Fruit fly (Drosophila melanogaster) whole organism, embryonic: ENCODE data around the gene CG14207.

Source experiments
- Atf6 ChIP-seq: fragments of 200-800 bp; sonication (Bioruptor generic); IDR thresholded peaks from 2 replicates; pipeline ENCODE4 v1.3.6; 2022; ENCODE audit warnings: missing biosample characterization, missing genetic modification characterization
- Awh ChIP-seq: fragments of 200-800 bp; sonication (Bioruptor generic); IDR thresholded peaks from 2 replicates; pipeline ENCODE4, ENCODE4 v1.3.6; 2022; ENCODE audit warnings: missing biosample characterization, missing genetic modification characterization
- BtbVII ChIP-seq: fragments of 200-800 bp; sonication (Bioruptor generic); optimal IDR thresholded peaks from 3 replicates; lab custom pipeline; 2017; ENCODE audit warnings: missing biosample characterization, mild to moderate bottlenecking, missing genetic modification characterization
- CG10267 ChIP-seq: fragments of 200-800 bp; sonication (Bioruptor generic); optimal IDR thresholded peaks from 2 replicates; lab custom pipeline; 2018; ENCODE audit warnings: missing biosample characterization, mild to moderate bottlenecking, missing genetic modification characterization, moderate library complexity
- CG10654 ChIP-seq: fragments of 200-800 bp; sonication (Bioruptor generic); optimal IDR thresholded peaks from 2 replicates; lab custom pipeline; 2016; ENCODE audit warnings: missing biosample characterization, missing genetic modification characterization
- CG11723 ChIP-seq: fragments of 200-800 bp; sonication (Bioruptor generic); optimal IDR thresholded peaks from 2 replicates; lab custom pipeline; 2017; ENCODE audit warnings: missing biosample characterization, mild to moderate bottlenecking, missing genetic modification characterization
- CG12219 ChIP-seq: fragments of 200-800 bp; sonication (Bioruptor generic); optimal IDR thresholded peaks from 3 replicates; lab custom pipeline; 2018; ENCODE audit warnings: missing biosample characterization, mild to moderate bottlenecking, missing genetic modification characterization
- CG12769 ChIP-seq: fragments of 200-800 bp; sonication (Bioruptor generic); optimal IDR thresholded peaks from 2 replicates; lab custom pipeline; 2019; ENCODE audit warnings: missing biosample characterization, mild to moderate bottlenecking, missing genetic modification characterization, moderate library complexity
- CG13775 ChIP-seq: fragments of 200-800 bp; sonication (Bioruptor generic); optimal IDR thresholded peaks from 3 replicates; lab custom pipeline; 2017; ENCODE audit warnings: missing biosample characterization, mild to moderate bottlenecking, missing genetic modification characterization
- CG14860 ChIP-seq: fragments of 200-800 bp; sonication (Bioruptor generic); IDR thresholded peaks from 3 replicates; pipeline ENCODE4 v1.3.6; 2022; ENCODE audit warnings: missing biosample characterization, missing genetic modification characterization; ENCODE audit not compliant: partially characterized antibody
- CG15269 ChIP-seq: fragments of 200-800 bp; sonication (Bioruptor generic); optimal IDR thresholded peaks from 2 replicates; lab custom pipeline; 2018; ENCODE audit warnings: missing biosample characterization, mild to moderate bottlenecking, missing genetic modification characterization, moderate library complexity
- CG1602 ChIP-seq: fragments of 200-800 bp; sonication (Bioruptor generic); optimal IDR thresholded peaks from 3 replicates; lab custom pipeline; 2016; ENCODE audit warnings: missing biosample characterization, missing genetic modification characterization
- CG1603 ChIP-seq: fragments of 200-800 bp; sonication (Bioruptor generic); optimal IDR thresholded peaks from 2 replicates; lab custom pipeline; 2019; ENCODE audit warnings: missing biosample characterization, mild to moderate bottlenecking, missing genetic modification characterization, moderate library complexity
- CG17361 ChIP-seq: fragments of 200-800 bp; sonication (Bioruptor generic); IDR thresholded peaks from 3 replicates; pipeline ENCODE4 v1.3.6; 2022; ENCODE audit warnings: missing biosample characterization, missing genetic modification characterization
- CG1832 ChIP-seq: fragments of 200-800 bp; sonication (Bioruptor generic); optimal IDR thresholded peaks from 2 replicates; lab custom pipeline; 2017; ENCODE audit warnings: missing biosample characterization, mild to moderate bottlenecking, missing genetic modification characterization, inconsistent platforms
- CG3163 ChIP-seq: fragments of 200-800 bp; sonication (Bioruptor generic); optimal IDR thresholded peaks from 3 replicates; lab custom pipeline; 2016; ENCODE audit warnings: missing biosample characterization, missing genetic modification characterization
- CG3407 ChIP-seq: fragments of 200-800 bp; sonication (Bioruptor generic); optimal IDR thresholded peaks from 2 replicates; lab custom pipeline; 2018; ENCODE audit warnings: missing biosample characterization, mild to moderate bottlenecking, missing genetic modification characterization
- CG43689 ChIP-seq: fragments of 200-800 bp; sonication (Bioruptor generic); IDR thresholded peaks from 2 replicates; pipeline ENCODE4 v1.3.6; 2022; ENCODE audit warnings: missing biosample characterization, missing genetic modification characterization
- CG5953 ChIP-seq: fragments of 200-800 bp; sonication (Bioruptor generic); IDR thresholded peaks from 2 replicates; pipeline ENCODE4 v1.3.6; 2022; ENCODE audit warnings: missing biosample characterization, missing genetic modification characterization
- CG6175 ChIP-seq: fragments of 200-800 bp; sonication (Bioruptor generic); IDR thresholded peaks from 3 replicates; pipeline ENCODE4 v1.3.6; 2022; ENCODE audit warnings: missing biosample characterization, missing genetic modification characterization
- CG8290 ChIP-seq, 3 experiments: fragments of 200-800 bp; sonication (Bioruptor generic); optimal IDR thresholded peaks; 2 replicates each; lab custom pipeline; 2016 to 2019; ENCODE audit warnings: missing biosample characterization in 3 of 3, missing genetic modification characterization in 3 of 3, mild to moderate bottlenecking in 2 of 3, moderate library complexity in 1 of 3
- Dref ChIP-seq: fragments of 200-800 bp; sonication (Bioruptor generic); IDR thresholded peaks from 2 replicates; pipeline ENCODE4 v1.3.6; 2022; ENCODE audit warnings: missing biosample characterization, missing genetic modification characterization
- GATAe ChIP-seq: fragments of 200-800 bp; sonication (Bioruptor generic); conservative IDR thresholded peaks from 2 replicates; pipeline ENCODE4 v1.3.6; 2022; ENCODE audit warnings: missing biosample characterization, missing genetic modification characterization
- Hand ChIP-seq: fragments of 200-800 bp; sonication (Bioruptor generic); optimal IDR thresholded peaks from 2 replicates; lab custom pipeline; 2017; ENCODE audit warnings: mild to moderate bottlenecking, missing biosample characterization, missing genetic modification reagents, missing genetic modification characterization
- Hr39 ChIP-seq: fragments of >200 bp; optimal IDR thresholded peaks from 2 replicates; lab custom pipeline; 2017
- Jarid2 ChIP-seq: fragments of 200-800 bp; sonication (Bioruptor generic); optimal IDR thresholded peaks from 3 replicates; lab custom pipeline; 2017; ENCODE audit warnings: mild to moderate bottlenecking, missing biosample characterization, missing genetic modification reagents, missing genetic modification characterization
- Lpt ChIP-seq: fragments of >200 bp; optimal IDR thresholded peaks from 2 replicates; lab custom pipeline; 2018; ENCODE audit warnings: missing biosample characterization, missing genetic modification characterization
- MTF-1 ChIP-seq: fragments of 200-800 bp; sonication (Bioruptor generic); optimal IDR thresholded peaks from 2 replicates; lab custom pipeline; 2018; ENCODE audit warnings: missing biosample characterization, mild to moderate bottlenecking, missing genetic modification characterization, borderline replicate concordance
- Med ChIP-seq: fragments of 200-800 bp; sonication (Bioruptor generic); peaks from one replicate; lab custom pipeline; 2016; ENCODE audit warnings: missing biosample characterization, missing genetic modification characterization, mild to moderate bottlenecking, inconsistent platforms, moderate library complexity
- NK7.1 ChIP-seq: fragments of 200-800 bp; sonication (Bioruptor generic); optimal IDR thresholded peaks from 3 replicates; lab custom pipeline; 2016; ENCODE audit warnings: missing biosample characterization, missing genetic modification characterization
- Nf-YA ChIP-seq: fragments of 200-800 bp; sonication (Bioruptor generic); IDR thresholded peaks from 2 replicates; pipeline ENCODE4 v1.3.6; 2022; ENCODE audit warnings: missing biosample characterization, missing genetic modification characterization
- Oaz ChIP-seq: fragments of 200-800 bp; sonication (Bioruptor generic); IDR thresholded peaks from 2 replicates; pipeline ENCODE4 v1.3.6; 2022; ENCODE audit warnings: missing biosample characterization, missing genetic modification characterization
- Pdp1 ChIP-seq, 2 experiments: fragments of 200-800 bp; sonication (Bioruptor generic); optimal IDR thresholded peaks; 3 replicates each; lab custom pipeline; 2016; ENCODE audit warnings: missing biosample characterization in 2 of 2, missing genetic modification characterization in 2 of 2, mild to moderate bottlenecking in 1 of 2, moderate library complexity in 1 of 2
- Scr ChIP-seq: fragments of 200-800 bp; sonication (Bioruptor generic); IDR thresholded peaks from 2 replicates; pipeline ENCODE4 v1.3.6; 2022; ENCODE audit warnings: missing biosample characterization, missing genetic modification characterization; ENCODE audit not compliant: partially characterized antibody
- Six4 ChIP-seq: fragments of 200-800 bp; sonication (Bioruptor generic); optimal IDR thresholded peaks from 2 replicates; lab custom pipeline; 2016; ENCODE audit warnings: missing biosample characterization, missing genetic modification characterization
- Vsx1 ChIP-seq: fragments of 200-800 bp; sonication (Bioruptor generic); optimal IDR thresholded peaks from 2 replicates; lab custom pipeline; 2017; ENCODE audit warnings: missing biosample characterization, mild to moderate bottlenecking, missing genetic modification characterization, missing genetic modification reagents
- Xbp1 ChIP-seq: fragments of 200-800 bp; sonication (Bioruptor generic); optimal IDR thresholded peaks from 3 replicates; lab custom pipeline; 2016; ENCODE audit warnings: missing biosample characterization, mild to moderate bottlenecking, missing genetic modification characterization
- abd-A ChIP-seq: fragments of 200-800 bp; sonication (Bioruptor generic); optimal IDR thresholded peaks from 3 replicates; lab custom pipeline; 2019; ENCODE audit warnings: missing biosample characterization, mild to moderate bottlenecking, missing genetic modification characterization, moderate library complexity
- amos ChIP-seq: fragments of 200-800 bp; sonication (Bioruptor generic); IDR thresholded peaks from 2 replicates; pipeline ENCODE4 v1.3.6; 2022; ENCODE audit warnings: missing biosample characterization, missing genetic modification characterization; ENCODE audit not compliant: partially characterized antibody
- bbx ChIP-seq: fragments of 200-800 bp; sonication (Bioruptor generic); IDR thresholded peaks from 2 replicates; pipeline ENCODE4 v1.3.6; 2022; ENCODE audit warnings: missing biosample characterization, missing genetic modification characterization; ENCODE audit not compliant: partially characterized antibody
- crc ChIP-seq: fragments of 200-800 bp; sonication (Bioruptor generic); optimal IDR thresholded peaks from 2 replicates; lab custom pipeline; 2016; ENCODE audit warnings: missing biosample characterization, missing genetic modification characterization
- dm ChIP-seq: fragments of 200-800 bp; sonication (Bioruptor generic); optimal IDR thresholded peaks from 3 replicates; lab custom pipeline; 2016; ENCODE audit warnings: missing biosample characterization, missing genetic modification characterization
- gcm2 ChIP-seq: fragments of 200-800 bp; sonication (Bioruptor generic); optimal IDR thresholded peaks from 2 replicates; lab custom pipeline; 2016; ENCODE audit warnings: missing biosample characterization, missing genetic modification characterization
- hkb ChIP-seq, 2 experiments: fragments of 200-800 bp in 1 of 2; fragments of >200 bp in 1 of 2; sonication (Bioruptor generic) in 1 of 2; IDR thresholded peaks in 1 of 2; optimal IDR thresholded peaks in 1 of 2; 2 replicates each; pipeline versions ENCODE4 v1.3.6 to Lab custom; 2017 to 2022; ENCODE audit warnings: missing biosample characterization in 1 of 2, missing genetic modification characterization in 1 of 2
- nau ChIP-seq: fragments of 200-800 bp; sonication (Bioruptor generic); optimal IDR thresholded peaks from 3 replicates; lab custom pipeline; 2017; ENCODE audit warnings: missing biosample characterization, mild to moderate bottlenecking, missing genetic modification characterization, missing genetic modification reagents
- sd ChIP-seq: fragments of 200-800 bp; sonication (Bioruptor generic); optimal IDR thresholded peaks from 3 replicates; lab custom pipeline; 2018; ENCODE audit warnings: missing biosample characterization, mild to moderate bottlenecking, missing genetic modification characterization, moderate library complexity
- slp2 ChIP-seq: fragments of 200-800 bp; sonication (Bioruptor generic); optimal IDR thresholded peaks from 2 replicates; lab custom pipeline; 2016; ENCODE audit warnings: missing biosample characterization, missing genetic modification characterization
- sr ChIP-seq: fragments of 200-800 bp; sonication (Bioruptor generic); IDR thresholded peaks from 3 replicates; pipeline ENCODE4 v1.3.6; 2022; ENCODE audit warnings: missing biosample characterization, missing genetic modification characterization

CG14207 gene

dm6 chrX:19642819-19643504 is 38.0 kb downstream of the CG14207 start, which contains the start of the genes CG12237 and Sec61gamma:
CG12237 (minus strand) TSS chrX:19642869.
Sec61gamma (plus strand) TSS chrX:19643327.
- no peak for TF ChIP-seq sr (GFP tag; lab: Robert Waterston, UW)
- TF ChIP-seq sd (tag; lab: Kevin White, UChicago): peak; percentile 84
- TF ChIP-seq Oaz: no peak
- no peak for TF ChIP-seq CG3407 (GFP tag; lab: Kevin White, UChicago)
- TF ChIP-seq CG1603 (tag; lab: Kevin White, UChicago): peak; percentile 59
- peak; percentile 58 for TF ChIP-seq Xbp1 (GFP tag; lab: Kevin White, UChicago)
- TF ChIP-seq GATAe (GFP tag; lab: Robert Waterston, UW): no peak
- TF ChIP-seq CG12219: no peak
- peak; percentile 50; the same call in 1 of the 2 replicates for TF ChIP-seq amos (GFP tag; lab: Robert Waterston, UW)
- no peak for TF ChIP-seq Hand (GFP tag; lab: Kevin White, UChicago)
- TF ChIP-seq Hr39 (lab: Kevin White, UChicago): no peak
- no peak for TF ChIP-seq CG15269 (tag; lab: Kevin White, UChicago)
- no peak for TF ChIP-seq Vsx1 (GFP tag; lab: Kevin White, UChicago)
- TF ChIP-seq CG3163: no peak
- TF ChIP-seq CG43689: no peak
- peak; percentile 41 for TF ChIP-seq CG10267 (tag; lab: Kevin White, UChicago)
- TF ChIP-seq dm (GFP tag; lab: Kevin White, UChicago): peak; percentile 53
- no peak for TF ChIP-seq Nf-YA (GFP tag; lab: Robert Waterston, UW)
- TF ChIP-seq CG11723 (GFP tag; lab: Kevin White, UChicago): no peak
- no peak for TF ChIP-seq NK7.1
- peak; percentile 88 for TF ChIP-seq Med (GFP tag; lab: Kevin White, UChicago)
- TF ChIP-seq Pdp1 (GFP tag; optimal IDR thresholded peaks at IDR 0.05; lab: Kevin White, UChicago): peak in 1 of 2 experiments; percentile 38
- no peak for TF ChIP-seq hkb (optimal IDR thresholded peaks at IDR 0.05; lab: Kevin White, UChicago)
- no peak for TF ChIP-seq hkb (GFP tag; IDR thresholded peaks at IDR 0.05; lab: Robert Waterston, UW)
- no peak for TF ChIP-seq Scr (GFP tag; lab: Robert Waterston, UW)
- TF ChIP-seq BtbVII (GFP tag; lab: Kevin White, UChicago): no peak
- no peak for TF ChIP-seq CG1832
- peak; percentile 48; the same call in 2 of the 3 replicates for TF ChIP-seq CG17361 (GFP tag; lab: Robert Waterston, UW)
- peak; percentile 3 for TF ChIP-seq CG10654
- no peak for TF ChIP-seq Six4 (GFP tag; lab: Kevin White, UChicago)
- TF ChIP-seq crc (GFP tag; lab: Kevin White, UChicago): no peak
- TF ChIP-seq Jarid2 (GFP tag; lab: Kevin White, UChicago): no peak
- peak; percentile 13 for TF ChIP-seq slp2
- TF ChIP-seq CG12769: no peak
- no peak for TF ChIP-seq nau
- TF ChIP-seq CG8290 (GFP tag; optimal IDR thresholded peaks at IDR 0.05; lab: Kevin White, UChicago): peak; percentile 7
- TF ChIP-seq CG8290 (tag; optimal IDR thresholded peaks at IDR 0.05; lab: Kevin White, UChicago): peak in 1 of 2 experiments; percentile 78
- no peak for TF ChIP-seq CG1602 (GFP tag; lab: Kevin White, UChicago)
- TF ChIP-seq CG14860 (GFP tag; lab: Robert Waterston, UW): no peak
- TF ChIP-seq MTF-1: no peak
- no peak for TF ChIP-seq Awh (GFP tag; lab: Robert Waterston, UW)
- TF ChIP-seq bbx (GFP tag; lab: Robert Waterston, UW): no peak
- TF ChIP-seq abd-A (tag; lab: Kevin White, UChicago): no peak
- TF ChIP-seq CG5953 (GFP tag; lab: Robert Waterston, UW): no peak
- peak; percentile 50 for TF ChIP-seq Dref (GFP tag; lab: Robert Waterston, UW)
- TF ChIP-seq Lpt (GFP tag; lab: Kevin White, UChicago): no peak
- peak; percentile 5 for TF ChIP-seq CG13775 (GFP tag; lab: Kevin White, UChicago)
- TF ChIP-seq CG6175: 0 out of 3 replicates have a peak, but pooled peaks have one; percentile 7
- no peak for TF ChIP-seq gcm2 (GFP tag; lab: Kevin White, UChicago)
- TF ChIP-seq Atf6 (GFP tag; lab: Robert Waterston, UW): no peak
